Fruit fly (Drosophila melanogaster) whole organism, embryonic: ENCODE results near the gene Prx4.
A peak's percentile ranks its signal among the peaks of the same experiment; 100 is the strongest.

ENCODE experiments used
- Atf6 ChIP-seq: fragments of 200-800 bp; sonication (Bioruptor generic); IDR thresholded peaks from 2 replicates; pipeline ENCODE4 v1.3.6; 2022; ENCODE audit warnings: missing biosample characterization, missing genetic modification characterization
- Awh ChIP-seq: fragments of 200-800 bp; sonication (Bioruptor generic); IDR thresholded peaks from 2 replicates; pipeline ENCODE4, ENCODE4 v1.3.6; 2022; ENCODE audit warnings: missing biosample characterization, missing genetic modification characterization
- BEAF-32 ChIP-seq: fragments of 200-800 bp; sonication (Bioruptor generic); optimal IDR thresholded peaks from 3 replicates; lab custom pipeline; 2017; ENCODE audit warnings: missing biosample characterization, missing genetic modification characterization, mild to moderate bottlenecking, moderate library complexity, missing genetic modification reagents
- CG14050 ChIP-seq: fragments of 200-800 bp; sonication (Bioruptor generic); IDR thresholded peaks from 3 replicates; pipeline ENCODE4 v1.3.6; 2022; ENCODE audit warnings: missing biosample characterization, missing genetic modification characterization
- CG15073 ChIP-seq: fragments of 200-800 bp; sonication (Bioruptor generic); optimal IDR thresholded peaks from 2 replicates; lab custom pipeline; 2016; ENCODE audit warnings: missing biosample characterization, missing genetic modification characterization
- CG1603 ChIP-seq: fragments of 200-800 bp; sonication (Bioruptor generic); optimal IDR thresholded peaks from 2 replicates; lab custom pipeline; 2019; ENCODE audit warnings: missing biosample characterization, mild to moderate bottlenecking, missing genetic modification characterization, moderate library complexity
- CG17385 ChIP-seq: fragments of 200-800 bp; sonication (Bioruptor generic); optimal IDR thresholded peaks from 3 replicates; lab custom pipeline; 2018; ENCODE audit warnings: missing biosample characterization, mild to moderate bottlenecking, missing genetic modification characterization
- CG17829 ChIP-seq: fragments of 200-800 bp; optimal IDR thresholded peaks from 2 replicates; lab custom pipeline; 2019; ENCODE audit warnings: missing biosample characterization, mild to moderate bottlenecking, missing genetic modification characterization, moderate library complexity
- CG2712 ChIP-seq: fragments of 200-800 bp; optimal IDR thresholded peaks from 3 replicates; lab custom pipeline; 2019; ENCODE audit warnings: missing biosample characterization, mild to moderate bottlenecking, missing genetic modification characterization, moderate library complexity
- CG34422 ChIP-seq: fragments of 200-800 bp; sonication (Bioruptor generic); IDR thresholded peaks from 3 replicates; pipeline ENCODE4 v1.3.6; 2022; ENCODE audit warnings: missing biosample characterization, missing genetic modification characterization
- CG3847 ChIP-seq: fragments of 200-800 bp; sonication (Bioruptor generic); IDR thresholded peaks from 2 replicates; pipeline ENCODE4 v1.3.6; 2022; ENCODE audit warnings: missing biosample characterization, missing genetic modification characterization
- CG6765 ChIP-seq: fragments of 200-800 bp; sonication (Bioruptor generic); optimal IDR thresholded peaks from 3 replicates; lab custom pipeline; 2017; ENCODE audit warnings: missing biosample characterization, mild to moderate bottlenecking, missing genetic modification characterization
- CG8359 ChIP-seq: fragments of 200-800 bp; sonication (Bioruptor generic); optimal IDR thresholded peaks from 2 replicates; lab custom pipeline; 2017; ENCODE audit warnings: missing biosample characterization, mild to moderate bottlenecking, missing genetic modification characterization, borderline replicate concordance
- CG8388 ChIP-seq: fragments of 200-800 bp; sonication (Bioruptor generic); optimal IDR thresholded peaks from 2 replicates; lab custom pipeline; 2019; ENCODE audit warnings: missing biosample characterization, mild to moderate bottlenecking, missing genetic modification characterization, moderate library complexity
- CG8944 ChIP-seq: fragments of 200-800 bp; sonication (Bioruptor generic); optimal IDR thresholded peaks from 3 replicates; lab custom pipeline; 2016; ENCODE audit warnings: missing biosample characterization, missing genetic modification characterization
- CG9817 ChIP-seq: fragments of 200-800 bp; sonication (Bioruptor generic); optimal IDR thresholded peaks from 2 replicates; lab custom pipeline; 2018; ENCODE audit warnings: missing biosample characterization, mild to moderate bottlenecking, missing genetic modification characterization, moderate library complexity
- Drgx ChIP-seq: fragments of 200-800 bp; sonication (Bioruptor generic); IDR thresholded peaks from 2 replicates; pipeline ENCODE4 v1.3.6; 2022; ENCODE audit warnings: missing biosample characterization, missing genetic modification characterization
- H2.0 ChIP-seq: fragments of 200-800 bp; sonication (Bioruptor generic); IDR thresholded peaks from 2 replicates; pipeline ENCODE4 v1.3.6; 2022; ENCODE audit warnings: missing biosample characterization, missing genetic modification characterization
- Hr39 ChIP-seq: fragments of >200 bp; optimal IDR thresholded peaks from 2 replicates; lab custom pipeline; 2017
- Mrtf ChIP-seq: fragments of 200-800 bp; sonication (Bioruptor generic); IDR thresholded peaks from 3 replicates; pipeline ENCODE4 v1.3.6; 2022; ENCODE audit warnings: missing biosample characterization, missing genetic modification characterization
- Opbp ChIP-seq: fragments of 200-800 bp; sonication (Bioruptor generic); IDR thresholded peaks from 3 replicates; pipeline ENCODE4 v1.3.6; 2022; ENCODE audit warnings: missing biosample characterization, missing genetic modification characterization; ENCODE audit not compliant: partially characterized antibody
- Poxn ChIP-seq: fragments of 200-800 bp; sonication (Bioruptor generic); IDR thresholded peaks from 2 replicates; pipeline ENCODE4 v1.3.6; 2022; ENCODE audit warnings: missing biosample characterization, missing genetic modification characterization
- Rfx ChIP-seq: fragments of 200-800 bp; sonication (Bioruptor generic); IDR thresholded peaks from 2 replicates; pipeline ENCODE4 v1.3.6; 2022; ENCODE audit warnings: missing biosample characterization, missing genetic modification characterization
- Scr ChIP-seq: fragments of 200-800 bp; sonication (Bioruptor generic); IDR thresholded peaks from 2 replicates; pipeline ENCODE4 v1.3.6; 2022; ENCODE audit warnings: missing biosample characterization, missing genetic modification characterization; ENCODE audit not compliant: partially characterized antibody
- Sry-β ChIP-seq: fragments of 200-800 bp; sonication (Bioruptor generic); optimal IDR thresholded peaks from 2 replicates; lab custom pipeline; 2018; ENCODE audit warnings: missing biosample characterization, mild to moderate bottlenecking, missing genetic modification characterization, moderate library complexity
- ci ChIP-seq: fragments of 200-800 bp; sonication (Bioruptor generic); IDR thresholded peaks from 3 replicates; pipeline ENCODE4 v1.3.6; 2022; ENCODE audit warnings: missing biosample characterization, missing genetic modification characterization
- exex ChIP-seq: fragments of 200-800 bp; sonication (Bioruptor generic); optimal IDR thresholded peaks from 4 replicates; lab custom pipeline; 2018; ENCODE audit warnings: missing biosample characterization, mild to moderate bottlenecking, missing genetic modification characterization, moderate library complexity
- gce ChIP-seq: fragments of 200-800 bp; sonication (Bioruptor generic); IDR thresholded peaks from 3 replicates; pipeline ENCODE4 v1.3.6; 2022; ENCODE audit warnings: missing biosample characterization, missing genetic modification characterization
- gfzf ChIP-seq: fragments of 200-800 bp; sonication (Bioruptor generic); optimal IDR thresholded peaks from 2 replicates; lab custom pipeline; 2016; ENCODE audit warnings: missing biosample characterization, mild to moderate bottlenecking, missing genetic modification characterization, moderate library complexity
- grn ChIP-seq: fragments of 200-800 bp; sonication (Bioruptor generic); optimal IDR thresholded peaks from 3 replicates; lab custom pipeline; 2017; ENCODE audit warnings: missing biosample characterization, missing genetic modification characterization
- gsb ChIP-seq: fragments of 200-800 bp; sonication (Bioruptor generic); IDR thresholded peaks from 2 replicates; pipeline ENCODE4 v1.3.6; 2022; ENCODE audit warnings: missing biosample characterization, missing genetic modification characterization
- kah ChIP-seq: fragments of 200-800 bp; sonication (Bioruptor generic); optimal IDR thresholded peaks from 2 replicates; lab custom pipeline; 2018; ENCODE audit warnings: missing biosample characterization, mild to moderate bottlenecking, missing genetic modification characterization
- ken ChIP-seq: fragments of 200-800 bp; sonication (Bioruptor generic); IDR thresholded peaks from 3 replicates; pipeline ENCODE4 v1.3.6; 2022; ENCODE audit warnings: missing biosample characterization, missing genetic modification characterization
- kni ChIP-seq: fragments of 200-800 bp; sonication (Bioruptor generic); optimal IDR thresholded peaks from 3 replicates; lab custom pipeline; 2017; ENCODE audit warnings: mild to moderate bottlenecking, missing biosample characterization, missing genetic modification reagents, missing genetic modification characterization
- lab ChIP-seq: fragments of 200-800 bp; sonication (Bioruptor generic); optimal IDR thresholded peaks from 3 replicates; lab custom pipeline; 2017; ENCODE audit warnings: missing biosample characterization, missing genetic modification characterization, mild to moderate bottlenecking, moderate library complexity, missing genetic modification reagents
- mirr ChIP-seq: fragments of 200-800 bp; sonication (Bioruptor generic); optimal IDR thresholded peaks from 3 replicates; lab custom pipeline; 2018; ENCODE audit warnings: missing biosample characterization, mild to moderate bottlenecking, missing genetic modification characterization
- odd ChIP-seq: fragments of 200-800 bp; sonication (Bioruptor generic); optimal IDR thresholded peaks from 2 replicates; lab custom pipeline; 2017; ENCODE audit warnings: missing biosample characterization, mild to moderate bottlenecking, missing genetic modification characterization
- pho ChIP-seq: fragments of 200-800 bp; sonication (Bioruptor generic); optimal IDR thresholded peaks from 2 replicates; lab custom pipeline; 2016; ENCODE audit warnings: missing biosample characterization, missing genetic modification characterization
- psq ChIP-seq: fragments of 200-800 bp; sonication (Bioruptor generic); optimal IDR thresholded peaks from 2 replicates; lab custom pipeline; 2017; ENCODE audit warnings: missing biosample characterization, missing genetic modification characterization
- pum ChIP-seq: fragments of 200-800 bp; sonication (Bioruptor generic); optimal IDR thresholded peaks from 2 replicates; lab custom pipeline; 2016; ENCODE audit warnings: missing biosample characterization, missing genetic modification characterization
- rib ChIP-seq: fragments of 200-800 bp; sonication (Bioruptor generic); IDR thresholded peaks from 2 replicates; pipeline ENCODE4 v1.3.6; 2022; ENCODE audit warnings: missing biosample characterization, missing genetic modification characterization
- sens-2 ChIP-seq: fragments of 200-800 bp; sonication (Bioruptor generic); IDR thresholded peaks from 2 replicates; pipeline ENCODE4 v1.3.6; 2022; ENCODE audit warnings: missing biosample characterization, missing genetic modification characterization
- ssp ChIP-seq: fragments of 200-800 bp; sonication (Bioruptor generic); IDR thresholded peaks from 2 replicates; pipeline ENCODE4 v1.3.6; 2022; ENCODE audit warnings: missing biosample characterization, missing genetic modification characterization
- stc ChIP-seq: fragments of 200-800 bp; sonication (Bioruptor generic); IDR thresholded peaks from 2 replicates; pipeline ENCODE4 v1.3.6; 2022; ENCODE audit warnings: missing biosample characterization, missing genetic modification characterization
- sug ChIP-seq: fragments of 200-800 bp; optimal IDR thresholded peaks from 2 replicates; lab custom pipeline; 2019; ENCODE audit warnings: missing biosample characterization, mild to moderate bottlenecking, missing genetic modification characterization, moderate library complexity
- tap ChIP-seq: fragments of 200-800 bp; optimal IDR thresholded peaks from 3 replicates; lab custom pipeline; 2019; ENCODE audit warnings: missing biosample characterization, mild to moderate bottlenecking, missing genetic modification characterization, moderate library complexity
- vnd ChIP-seq: fragments of 200-800 bp; sonication (Bioruptor generic); IDR thresholded peaks from 3 replicates; pipeline ENCODE4 v1.3.6; 2022; ENCODE audit warnings: missing biosample characterization, missing genetic modification characterization; ENCODE audit not compliant: partially characterized antibody
- zen ChIP-seq: fragments of 200-800 bp; sonication (Bioruptor generic); optimal IDR thresholded peaks from 3 replicates; lab custom pipeline; 2018; ENCODE audit warnings: missing biosample characterization, mild to moderate bottlenecking, missing genetic modification characterization, moderate library complexity
- zfh1 ChIP-seq: fragments of 200-800 bp; sonication (Bioruptor generic); IDR thresholded peaks from 3 replicates; pipeline ENCODE4 v1.3.6; 2022; ENCODE audit warnings: missing biosample characterization, missing genetic modification characterization

The Prx4 gene

dm6 chr3L:3037822-3038563 is 4.2 kb upstream of the Prx4 start (continued):
- TF ChIP-seq ssp (no peak), tap (tag; lab: Kevin White, UChicago) (no peak), psq (GFP tag; lab: Kevin White, UChicago) (peak; percentile 75), sens-2 (GFP tag; lab: Robert Waterston, UW) (0 out of 2 replicates have a peak, but pooled peaks have one; percentile 14), CG17385 (GFP tag; lab: Kevin White, UChicago) (peak; percentile 4), CG9817 (tag; lab: Kevin White, UChicago) (no peak), gce (GFP tag; lab: Robert Waterston, UW) (peak; percentile 18; the same call in 1 of the 3 replicates), Scr (peak; percentile 40; the same call in 1 of the 2 replicates), gsb (GFP tag; lab: Robert Waterston, UW) (0 out of 2 replicates have a peak, but pooled peaks have one; percentile 6), CG8359 (GFP tag; lab: Kevin White, UChicago) (peak; percentile 1), vnd (GFP tag; lab: Robert Waterston, UW) (0 out of 3 replicates have a peak, but pooled peaks have one; percentile 15), CG14050 (no peak), CG8944 (GFP tag; lab: Kevin White, UChicago) (no peak), Rfx (GFP tag; lab: Robert Waterston, UW) (peak; percentile 32; the same call in 1 of the 2 replicates), pum (GFP tag; lab: Kevin White, UChicago) (no peak), zfh1 (GFP tag; lab: Robert Waterston, UW) (peak; percentile 67; the same call in 2 of the 3 replicates), kni (peak; percentile 61), CG1603 (no peak), Awh (GFP tag; lab: Robert Waterston, UW) (peak; percentile 54; the same call in 1 of the 2 replicates), mirr (GFP tag; lab: Kevin White, UChicago) (peak; percentile 49), CG17829 (peak; percentile 43), CG2712 (peak; percentile 32), Hr39 (lab: Kevin White, UChicago) (no peak), CG8388 (GFP tag; lab: Kevin White, UChicago) (no peak), lab (peak; percentile 22), kah (GFP tag; lab: Kevin White, UChicago) (peak; percentile 27), gfzf (no peak), stc (GFP tag; lab: Robert Waterston, UW) (peak; percentile 53; the same call in 1 of the 2 replicates), Poxn (no peak), sug (tag; lab: Kevin White, UChicago) (peak; percentile 82), Sry-β (GFP tag; lab: Kevin White, UChicago) (no peak), Atf6 (0 out of 2 replicates have a peak, but pooled peaks have one; percentile 37), Drgx (peak; percentile 56), BEAF-32 (GFP tag; lab: Kevin White, UChicago) (no peak), H2.0 (GFP tag; lab: Robert Waterston, UW) (no peak), CG34422 (GFP tag; lab: Robert Waterston, UW) (peak; percentile 68; the same call in 1 of the 3 replicates), Opbp (0 out of 3 replicates have a peak, but pooled peaks have one; percentile 56), CG15073 (GFP tag; lab: Kevin White, UChicago) (no peak), odd (GFP tag; lab: Kevin White, UChicago) (peak; percentile 49), CG3847 (GFP tag; lab: Robert Waterston, UW) (no peak), ken (GFP tag; lab: Robert Waterston, UW) (no peak), CG6765 (GFP tag; lab: Kevin White, UChicago) (no peak), zen (tag; lab: Kevin White, UChicago) (peak; percentile 52), Mrtf (GFP tag; lab: Robert Waterston, UW) (no peak), pho (GFP tag; lab: Kevin White, UChicago) (no peak), exex (tag; lab: Kevin White, UChicago) (peak; percentile 34), grn (GFP tag; lab: Kevin White, UChicago) (no peak), ci (GFP tag; lab: Robert Waterston, UW) (peak; percentile 77), rib (peak; percentile 39; the same call in 1 of the 2 replicates)
